Fruit fly (Drosophila melanogaster) whole organism, prepupa: ENCODE measurements around the gene CG33725.

Experiments
- Blimp-1 ChIP-seq: fragments of 200-800 bp; sonication (Bioruptor generic); optimal IDR thresholded peaks from 3 replicates; lab custom pipeline; 2017; ENCODE audit warnings: missing biosample characterization, missing genetic modification characterization, mild to moderate bottlenecking, moderate library complexity, missing genetic modification reagents
- Eip75B ChIP-seq: fragments of 200-800 bp; sonication (Bioruptor generic); optimal IDR thresholded peaks from 3 replicates; lab custom pipeline; 2016; ENCODE audit warnings: missing biosample characterization, missing genetic modification characterization
- Eip78C ChIP-seq: fragments of 200-800 bp; sonication (Bioruptor generic); peaks from one replicate; lab custom pipeline; 2016; ENCODE audit warnings: missing biosample characterization, missing genetic modification characterization
- Hr39 ChIP-seq: fragments of 200-800 bp; sonication (Bioruptor generic); optimal IDR thresholded peaks from 2 replicates; lab custom pipeline; 2016; ENCODE audit warnings: missing biosample characterization, missing genetic modification characterization
- Hr4 ChIP-seq: fragments of 200-800 bp; sonication (Bioruptor generic); optimal IDR thresholded peaks from 3 replicates; lab custom pipeline; 2016; ENCODE audit warnings: missing biosample characterization, missing genetic modification characterization
- achi ChIP-seq: fragments of 200-800 bp; sonication (Bioruptor generic); optimal IDR thresholded peaks from 3 replicates; lab custom pipeline; 2016; ENCODE audit warnings: missing biosample characterization, missing genetic modification characterization
- dac ChIP-seq: fragments of 200-800 bp; sonication (Bioruptor generic); optimal IDR thresholded peaks from 2 replicates; lab custom pipeline; 2017; ENCODE audit warnings: missing biosample characterization, mild to moderate bottlenecking, missing genetic modification characterization
- fkh ChIP-seq: fragments of 200-800 bp; sonication (Bioruptor generic); optimal IDR thresholded peaks from 3 replicates; lab custom pipeline; 2017; ENCODE audit warnings: missing biosample characterization, mild to moderate bottlenecking, missing genetic modification characterization, moderate library complexity
- lz ChIP-seq: fragments of 200-800 bp; sonication (Bioruptor generic); optimal IDR thresholded peaks from 3 replicates; lab custom pipeline; 2016; ENCODE audit warnings: missing biosample characterization, missing genetic modification characterization
- spab ChIP-seq: fragments of 200-800 bp; sonication (Bioruptor generic); optimal IDR thresholded peaks from 2 replicates; lab custom pipeline; 2017; ENCODE audit warnings: missing biosample characterization, mild to moderate bottlenecking, missing genetic modification characterization, missing genetic modification reagents

DNA sequence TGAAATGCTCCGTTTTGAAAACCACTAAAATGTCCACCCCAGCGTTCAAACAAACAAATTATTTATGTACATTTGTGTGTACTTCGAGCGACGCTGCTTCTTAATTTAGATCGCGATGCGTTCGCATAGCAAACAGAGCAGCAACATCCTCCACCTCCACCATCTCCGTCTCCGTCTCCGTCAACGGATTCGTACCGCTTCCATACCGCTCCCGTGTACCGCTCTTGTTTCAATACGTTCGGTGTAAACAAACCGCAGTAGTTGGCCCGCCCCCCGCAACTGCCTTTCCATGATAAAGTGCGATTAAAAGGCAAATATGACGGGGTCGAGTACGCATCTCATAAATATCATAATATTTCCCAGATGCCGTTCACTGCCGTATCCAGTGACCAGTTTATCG is at the start of gene CG33725:
- TF ChIP-seq Eip75B (no peak), Eip78C (GFP tag; lab: Kevin White, UChicago) (no peak), Hr39 (GFP tag; lab: Kevin White, UChicago) (no peak), achi (GFP tag; lab: Kevin White, UChicago) (no peak), lz (GFP tag; lab: Kevin White, UChicago) (no peak), dac (GFP tag; lab: Kevin White, UChicago) (no peak), fkh (peak; percentile 95), Blimp-1 (no peak), Hr4 (no peak), spab (GFP tag; lab: Kevin White, UChicago) (no peak)
